Worm (Caenorhabditis elegans) whole organism, L4 larva: ENCODE data around the gene W03F8.4.

Experiments
- F26F4.8 ChIP-seq: fragments of 200-800 bp; sonication (Bioruptor generic); conservative IDR thresholded peaks from 2 replicates; pipeline ENCODE4 v1.3.6; 2022; ENCODE audit warnings: missing genetic modification characterization, missing compliant biosample characterization
- R02D3.7 ChIP-seq: fragments of 150-350 bp; sonication (generic microtip); optimal IDR thresholded peaks from 3 replicates; lab custom pipeline; 2014; ENCODE audit warnings: missing biosample characterization, missing genetic modification characterization
- daf-12 ChIP-seq: fragments of 150-350 bp; optimal IDR thresholded peaks from 2 replicates; lab custom pipeline; 2014; ENCODE audit warnings: missing biosample characterization, missing genetic modification reagents, missing genetic modification characterization
- duxl-1 ChIP-seq: sonication (generic microtip); optimal IDR thresholded peaks from 2 replicates; lab custom pipeline; 2016; ENCODE audit warnings: mild to moderate bottlenecking, missing genetic modification characterization, moderate library complexity, missing compliant biosample characterization; ENCODE audit not compliant: poor library complexity
- gei-8 ChIP-seq: fragments of 200-800 bp; sonication (Bioruptor generic); optimal IDR thresholded peaks from 2 replicates; lab custom pipeline; 2018; ENCODE audit warnings: mild to moderate bottlenecking, missing genetic modification characterization, missing compliant biosample characterization
- lir-3 ChIP-seq: sonication (generic microtip); optimal IDR thresholded peaks from 2 replicates; lab custom pipeline; 2016; ENCODE audit warnings: mild to moderate bottlenecking, missing genetic modification characterization, missing compliant biosample characterization
- lsy-2 ChIP-seq, 2 experiments: fragments of 150-350 bp in 1 of 2; sonication (generic microtip) in 1 of 2; optimal IDR thresholded peaks; 2 replicates each; lab custom pipeline; 2014 to 2017; ENCODE audit warnings: missing biosample characterization in 2 of 2, missing genetic modification characterization in 2 of 2
- mdt-29 ChIP-seq: fragments of 200-800 bp; sonication (Bioruptor generic); IDR thresholded peaks from 2 replicates; pipeline ENCODE4 v1.3.6; 2022; ENCODE audit warnings: missing genetic modification reagents, missing genetic modification characterization, missing compliant biosample characterization
- nhr-11 ChIP-seq: fragments of 150-350 bp; optimal IDR thresholded peaks from 2 replicates; lab custom pipeline; 2014; ENCODE audit warnings: missing biosample characterization, missing genetic modification characterization
- nhr-237 ChIP-seq: sonication (generic microtip); optimal IDR thresholded peaks from 2 replicates; lab custom pipeline; 2017; ENCODE audit warnings: missing biosample characterization, missing genetic modification characterization
- nhr-28 ChIP-seq: fragments of 150-350 bp; optimal IDR thresholded peaks from 2 replicates; lab custom pipeline; 2014; ENCODE audit warnings: missing biosample characterization, missing genetic modification characterization
- snpc-4 ChIP-seq: fragments of 150-350 bp; optimal IDR thresholded peaks from 2 replicates; lab custom pipeline; 2014; ENCODE audit warnings: missing biosample characterization, missing genetic modification characterization
- zfp-3 ChIP-seq: fragments of 200-800 bp; sonication (Bioruptor generic); conservative IDR thresholded peaks from 2 replicates; pipeline ENCODE4 v1.3.6; 2022; ENCODE audit warnings: missing genetic modification reagents, missing genetic modification characterization, missing compliant biosample characterization

DNA sequence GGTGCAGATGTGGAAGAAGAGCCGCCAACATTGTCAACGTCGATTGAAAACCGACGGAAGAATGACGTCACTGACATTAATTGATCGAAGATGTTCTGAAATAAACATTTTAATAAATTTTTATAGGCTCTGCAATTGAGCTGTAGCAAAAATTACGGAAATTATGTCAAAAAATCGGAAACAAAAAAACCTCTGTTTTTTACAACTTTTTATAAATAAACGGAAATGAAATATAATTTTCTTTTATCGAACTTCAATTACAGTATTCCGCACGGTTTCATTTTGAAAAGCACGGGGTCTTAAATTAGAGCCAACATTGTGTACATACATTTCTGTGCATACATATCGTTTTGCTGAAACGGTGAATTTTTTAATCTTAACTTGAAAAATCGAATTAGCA is 31.5 kb upstream of the W03F8.4 start, which contains the start of gene soc-2:
- TF ChIP-seq F26F4.8 (no peak), duxl-1 (tag; lab: Kevin White, UChicago) (no peak), zfp-3 (GFP tag; lab: Robert Waterston, UW) (no peak), lir-3 (tag; lab: Kevin White, UChicago) (no peak), nhr-11 (tag; lab: Kevin White, UChicago) (no peak), nhr-28 (tag; lab: Kevin White, UChicago) (no peak), nhr-237 (tag; lab: Kevin White, UChicago) (no peak), R02D3.7 (tag; lab: Kevin White, UChicago) (no peak), lsy-2 (tag; optimal IDR thresholded peaks at IDR 0.05; lab: Kevin White, UChicago) (no peak), gei-8 (GFP tag; lab: Kevin White, UChicago) (no peak), mdt-29 (GFP tag; lab: Robert Waterston, UW) (no peak), snpc-4 (tag; lab: Kevin White, UChicago) (no peak), daf-12 (tag; lab: Kevin White, UChicago) (no peak)
